Fruit fly (Drosophila melanogaster): ENCODE results near the gene CG16986.
A peak's percentile ranks its signal among the peaks of the same experiment; 100 is the strongest.

Gene CG16986

dm6 chr3L:2590764-2591309 lies 9.3 kb upstream of the CG16986 start (continued):
- TF ChIP-seq dimm (GFP tag; IDR thresholded peaks at IDR 0.05) (no peak), CG30431 (GFP tag; optimal IDR thresholded peaks at IDR 0.05) (no peak), CG7839 (tag; optimal IDR thresholded peaks at IDR 0.05) (no peak), CG34376 (GFP tag; optimal IDR thresholded peaks at IDR 0.05) (no peak), CG18619 (GFP tag; optimal IDR thresholded peaks at IDR 0.05) (no peak), CG2678 (tag; optimal IDR thresholded peaks at IDR 0.05) (peak; percentile 27), Kr (GFP tag; optimal IDR thresholded peaks at IDR 0.05) (peak; percentile 57), CG42726 (GFP tag; IDR thresholded peaks at IDR 0.05; ENCODE audit: partially characterized antibody) (no peak), tap (tag; optimal IDR thresholded peaks at IDR 0.05) (no peak), Myb (GFP tag; optimal IDR thresholded peaks at IDR 0.05) (peak; percentile 4), pnt (GFP tag; optimal IDR thresholded peaks at IDR 0.05) (no peak), bowl (GFP tag; IDR thresholded peaks at IDR 0.05) (no peak), Neu2 (GFP tag; optimal IDR thresholded peaks at IDR 0.05; ENCODE audit: borderline replicate concordance) (no peak), Pdp1 (GFP tag; optimal IDR thresholded peaks at IDR 0.05) (peak in 1 of 2 experiments; percentile 27), slbo (GFP tag; IDR thresholded peaks at IDR 0.05) (no peak), Bdp1 (GFP tag; optimal IDR thresholded peaks at IDR 0.05) (no peak), gcm2 (GFP tag; optimal IDR thresholded peaks at IDR 0.05) (peak; percentile 10), Taf1 (GFP tag; IDR thresholded peaks at IDR 0.05) (no peak), lbe (GFP tag; optimal IDR thresholded peaks at IDR 0.05) (no peak), CG18262 (tag; optimal IDR thresholded peaks at IDR 0.05) (peak; percentile 68), lmd (GFP tag; IDR thresholded peaks at IDR 0.05) (no peak; the same call in 1 of the 2 replicates), Hmr (GFP tag; optimal IDR thresholded peaks at IDR 0.05) (no peak), Sox102F (GFP tag; optimal IDR thresholded peaks at IDR 0.05) (no peak), odd (GFP tag; optimal IDR thresholded peaks at IDR 0.05) (peak; percentile 20), ab (GFP tag; optimal IDR thresholded peaks at IDR 0.05) (no peak), CG11085 (GFP tag; IDR thresholded peaks at IDR 0.05) (no peak), CG9727 (GFP tag; optimal IDR thresholded peaks at IDR 0.05) (peak; percentile 25), dmrt99B (tag; optimal IDR thresholded peaks at IDR 0.05) (no peak), shn (GFP tag; optimal IDR thresholded peaks at IDR 0.05) (no peak), CG14050 (GFP tag; IDR thresholded peaks at IDR 0.05) (no peak), Xbp1 (GFP tag; optimal IDR thresholded peaks at IDR 0.05) (no peak), CG4820 (GFP tag; optimal IDR thresholded peaks at IDR 0.05) (no peak), vnd (GFP tag; IDR thresholded peaks at IDR 0.05; ENCODE audit: partially characterized antibody) (no peak), CG12219 (GFP tag; optimal IDR thresholded peaks at IDR 0.05) (no peak), pb (GFP tag; optimal IDR thresholded peaks at IDR 0.05) (no peak), Optix (GFP tag; IDR thresholded peaks at IDR 0.05) (no peak), zen (tag; optimal IDR thresholded peaks at IDR 0.05) (peak; percentile 13), CG6791 (GFP tag; IDR thresholded peaks at IDR 0.05; ENCODE audit: partially characterized antibody) (no peak), jumu (GFP tag; optimal IDR thresholded peaks at IDR 0.05) (peak; percentile 25), btn (GFP tag; optimal IDR thresholded peaks at IDR 0.05) (no peak), Ada2b (GFP tag; IDR thresholded peaks at IDR 0.05) (peak; percentile 8; the same call in 1 of the 2 replicates), Dek (tag; optimal IDR thresholded peaks at IDR 0.05) (no peak), cg (GFP tag; optimal IDR thresholded peaks at IDR 0.05) (no peak), danr (GFP tag; IDR thresholded peaks at IDR 0.05) (no peak), CG17328 (GFP tag; IDR thresholded peaks at IDR 0.05) (no peak), Tbp (GFP tag; optimal IDR thresholded peaks at IDR 0.05) (no peak), lola (GFP tag; optimal IDR thresholded peaks at IDR 0.05) (no peak), HHEX (GFP tag; optimal IDR thresholded peaks at IDR 0.05) (no peak), zfh1 (GFP tag; IDR thresholded peaks at IDR 0.05) (no peak; the same call in 2 of the 3 replicates), dm (GFP tag; optimal IDR thresholded peaks at IDR 0.05) (no peak), NFAT (GFP tag; IDR thresholded peaks at IDR 0.05) (no peak)

All from whole organism, embryonic.